Worm (Caenorhabditis elegans) whole organism, midembryonic: ENCODE measurements around the gene egl-5.

ENCODE experiments used
- T22C8.4 ChIP-seq: fragments of 200-800 bp; sonication (Bioruptor generic); IDR thresholded peaks from 2 replicates; pipeline ENCODE4 v1.3.6; 2022; ENCODE audit warnings: missing genetic modification characterization, missing compliant biosample characterization
- ref-1 ChIP-seq: fragments of 200-800 bp; sonication (Bioruptor generic); conservative IDR thresholded peaks from 2 replicates; pipeline ENCODE4 v1.3.6; 2022; ENCODE audit warnings: missing genetic modification reagents, missing genetic modification characterization, missing compliant biosample characterization
- ztf-23 ChIP-seq: fragments of 200-800 bp; sonication (Bioruptor generic); IDR thresholded peaks from 2 replicates; pipeline ENCODE4 v1.3.6; 2022; ENCODE audit warnings: missing genetic modification reagents, missing genetic modification characterization, missing compliant biosample characterization

DNA sequence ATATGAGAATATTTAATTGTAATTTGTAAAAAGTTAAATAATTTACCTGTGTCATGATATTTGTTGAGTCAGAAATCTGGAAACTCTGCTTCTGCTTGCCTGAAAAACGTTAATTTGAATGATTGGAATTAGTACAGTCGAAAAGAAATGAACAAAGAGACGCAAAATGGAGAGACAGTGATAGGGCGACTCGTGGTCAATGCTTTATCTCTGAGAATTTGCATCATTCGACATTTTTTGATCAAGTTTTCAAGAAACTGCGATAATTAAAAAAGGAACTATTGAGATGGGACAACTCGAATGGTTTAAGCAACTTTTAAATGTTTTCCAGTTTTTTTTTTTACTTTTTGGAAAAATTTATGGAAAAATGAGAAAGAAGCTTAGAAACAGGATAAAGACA is 46.7 kb downstream of the egl-5 start, which contains the start of gene cuc-1:
- TF ChIP-seq ztf-23 (GFP tag; lab: Robert Waterston, UW) (no peak), T22C8.4 (GFP tag; lab: Robert Waterston, UW) (no peak), ref-1 (GFP tag; lab: Robert Waterston, UW) (no peak)
